Worm (Caenorhabditis elegans): ENCODE data around the gene pgm-2.

Gene pgm-2

DNA sequence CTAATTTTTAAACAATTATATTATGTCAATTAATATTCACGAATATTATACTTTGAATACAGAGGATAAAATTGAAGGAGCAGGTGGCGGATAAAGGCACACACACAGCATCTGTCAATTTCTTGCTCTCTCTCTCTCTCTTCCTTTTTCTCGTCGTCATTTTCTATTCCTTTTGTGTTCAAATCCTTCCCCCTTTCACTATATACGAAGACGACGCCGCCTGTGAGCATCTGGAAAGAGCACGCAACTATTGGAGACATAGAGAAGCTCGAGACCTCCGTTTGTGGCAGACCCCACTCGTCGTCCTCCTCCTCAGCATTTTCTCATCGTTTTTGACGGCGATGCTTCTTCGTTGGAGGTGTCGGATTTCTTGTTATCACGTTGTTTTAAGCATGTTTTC lies 41.0 kb upstream of the pgm-2 start (continued):
- TF ChIP-seq ref-2 (tag; optimal IDR thresholded peaks at IDR 0.05): peak; percentile 51
- TF ChIP-seq elt-2 (tag; optimal IDR thresholded peaks at IDR 0.05): no peak
- no peak for TF ChIP-seq ceh-22 (tag; optimal IDR thresholded peaks at IDR 0.05)
- TF ChIP-seq dmd-4 (tag; optimal IDR thresholded peaks at IDR 0.05; ENCODE audit: borderline replicate concordance): no peak
- no peak for TF ChIP-seq ceh-45 (GFP tag; IDR thresholded peaks at IDR 0.05)
- no peak for TF ChIP-seq ceh-30 (tag; optimal IDR thresholded peaks at IDR 0.05)
- peak; percentile 67 for TF ChIP-seq ceh-34 (tag; optimal IDR thresholded peaks at IDR 0.05)
- TF ChIP-seq tbx-7 (tag; optimal IDR thresholded peaks at IDR 0.05): no peak
- no peak for TF ChIP-seq pax-1 (tag; optimal IDR thresholded peaks at IDR 0.05)
- TF ChIP-seq ceh-48 (tag; optimal IDR thresholded peaks at IDR 0.05): no peak
- TF ChIP-seq ztf-16 (tag; optimal IDR thresholded peaks at IDR 0.05): no peak
- no peak for TF ChIP-seq sdc-2 (tag; optimal IDR thresholded peaks at IDR 0.05)
- TF ChIP-seq nfya-1 (tag; optimal IDR thresholded peaks at IDR 0.05): peak; percentile 41
- no peak for TF ChIP-seq pha-4 (tag; optimal IDR thresholded peaks at IDR 0.05)
- TF ChIP-seq unc-42 (tag; optimal IDR thresholded peaks at IDR 0.05): peak; percentile 65
- TF ChIP-seq K02D7.2 (tag; optimal IDR thresholded peaks at IDR 0.05): no peak
- TF ChIP-seq pros-1 (tag; optimal IDR thresholded peaks at IDR 0.05): no peak
- TF ChIP-seq ceh-24 (tag; optimal IDR thresholded peaks at IDR 0.05): no peak
- no peak for TF ChIP-seq madf-2 (tag; optimal IDR thresholded peaks at IDR 0.05)
- no peak for TF ChIP-seq hlh-8 (tag; optimal IDR thresholded peaks at IDR 0.05)
- no peak for TF ChIP-seq nhr-232 (tag; optimal IDR thresholded peaks at IDR 0.05)
- no peak for TF ChIP-seq hlh-15 (tag; optimal IDR thresholded peaks at IDR 0.05)
- no peak for TF ChIP-seq C08G9.2 (tag; optimal IDR thresholded peaks at IDR 0.05)
- TF ChIP-seq nhr-11 (tag; optimal IDR thresholded peaks at IDR 0.05): no peak
- no peak for TF ChIP-seq ttx-3 (tag; optimal IDR thresholded peaks at IDR 0.05)
- TF ChIP-seq pat-9 (tag; optimal IDR thresholded peaks at IDR 0.05): no peak
- TF ChIP-seq che-1 (tag; optimal IDR thresholded peaks at IDR 0.05): no peak
- TF ChIP-seq pqm-1 (tag; optimal IDR thresholded peaks at IDR 0.05): no peak
- no peak for TF ChIP-seq unc-86 (tag; optimal IDR thresholded peaks at IDR 0.05)
- no peak for TF ChIP-seq syd-9 (tag; optimal IDR thresholded peaks at IDR 0.05)
- no peak for TF ChIP-seq ceh-18 (tag; optimal IDR thresholded peaks at IDR 0.05)
- peak; percentile 1 for TF ChIP-seq unc-55 (GFP tag; optimal IDR thresholded peaks at IDR 0.05)
- TF ChIP-seq ceh-31 (tag; optimal IDR thresholded peaks at IDR 0.05): peak; percentile 71
- no peak for TF ChIP-seq tbx-2 (tag; optimal IDR thresholded peaks at IDR 0.05)
- TF ChIP-seq eyg-1 (tag; optimal IDR thresholded peaks at IDR 0.05): no peak
- TF ChIP-seq ceh-14 (tag; optimal IDR thresholded peaks at IDR 0.05): no peak

DNA sequence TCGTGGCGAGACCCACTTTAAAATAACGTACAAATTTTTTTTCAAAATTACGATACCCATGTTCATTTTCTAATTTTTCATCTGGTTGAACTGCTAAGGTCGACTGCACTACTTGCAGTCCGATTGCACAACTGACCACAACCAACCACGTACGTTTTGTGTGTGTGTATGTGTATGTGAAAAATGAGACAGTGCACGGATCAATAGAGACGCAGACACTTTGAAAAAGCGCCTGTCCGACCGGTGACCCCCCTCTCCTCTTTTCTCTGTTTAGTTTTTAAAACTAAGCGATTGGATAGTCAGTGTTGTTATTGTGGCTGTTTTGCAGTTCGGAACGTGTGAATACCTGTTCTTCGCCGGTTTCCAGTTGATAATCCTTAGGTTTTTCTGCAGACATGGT lies 40.4 kb upstream of the pgm-2 start:
- TF ChIP-seq nfya-1 (tag; optimal IDR thresholded peaks at IDR 0.05) (peak; percentile 29), lin-11 (tag; optimal IDR thresholded peaks at IDR 0.05) (no peak), hlh-6 (tag; optimal IDR thresholded peaks at IDR 0.05) (no peak), ceh-18 (tag; optimal IDR thresholded peaks at IDR 0.05) (no peak)

DNA sequence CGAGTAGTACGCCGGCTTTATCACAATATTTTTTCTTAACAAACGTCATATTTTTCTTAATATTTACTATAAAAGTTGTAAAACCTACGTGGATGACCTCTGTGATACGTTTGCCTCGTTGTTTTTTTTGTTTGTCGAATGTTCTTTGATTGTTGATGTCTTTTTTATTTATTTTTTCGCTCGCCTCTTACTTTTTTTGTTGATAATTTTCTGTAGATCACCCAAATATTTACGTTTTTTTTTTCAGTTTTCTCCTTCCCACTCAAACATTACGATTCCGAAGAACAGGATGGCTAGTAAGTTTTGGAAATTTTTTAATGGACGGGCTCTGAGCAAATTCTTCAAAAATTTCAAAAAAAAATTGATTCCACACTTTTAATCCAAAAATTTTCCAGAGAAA lies 38.8 kb upstream of the pgm-2 start:
- TF ChIP-seq ahr-1 (tag; optimal IDR thresholded peaks at IDR 0.05) (no peak), K09A11.1 (tag; optimal IDR thresholded peaks at IDR 0.05; ENCODE audit: insufficient read depth) (no peak), sox-2 (GFP tag; IDR thresholded peaks at IDR 0.05) (no peak), ceh-6 (GFP tag; optimal IDR thresholded peaks at IDR 0.05) (no peak), tbx-2 (tag; optimal IDR thresholded peaks at IDR 0.05) (no peak), lim-6 (tag; optimal IDR thresholded peaks at IDR 0.05) (no peak), tbx-7 (tag; optimal IDR thresholded peaks at IDR 0.05) (no peak)
